Worm (Caenorhabditis elegans) whole organism, L1 larva: Measurements from ENCODE around the gene athp-2.

Experiments
- C04F5.9 ChIP-seq: sonication (generic microtip); optimal IDR thresholded peaks from 2 replicates; lab custom pipeline; 2016; ENCODE audit warnings: missing genetic modification characterization, missing compliant biosample characterization
- alr-1 ChIP-seq: fragments of 200-800 bp; sonication (Bioruptor generic); optimal IDR thresholded peaks from 2 replicates; lab custom pipeline; 2018; ENCODE audit warnings: borderline replicate concordance, mild to moderate bottlenecking, missing genetic modification characterization, missing compliant biosample characterization
- blmp-1 ChIP-seq: fragments of 150-350 bp; optimal IDR thresholded peaks from 2 replicates; lab custom pipeline; 2014; ENCODE audit warnings: missing biosample characterization, missing genetic modification characterization
- ceh-63 ChIP-seq: fragments of 200-800 bp; sonication (Bioruptor generic); optimal IDR thresholded peaks from 2 replicates; lab custom pipeline; 2018; ENCODE audit warnings: mild to moderate bottlenecking, missing genetic modification characterization, missing compliant biosample characterization
- ces-1 ChIP-seq: fragments of 150-350 bp; optimal IDR thresholded peaks from 2 replicates; lab custom pipeline; 2014; ENCODE audit warnings: missing biosample characterization, missing genetic modification reagents, missing genetic modification characterization
- efl-1 ChIP-seq, 4 experiments: fragments of 150-350 bp; optimal IDR thresholded peaks in 3 of 4; peaks in 1 of 4; 1 replicate in 1 of 4; 2 replicates in 3 of 4; lab custom pipeline; 2014; ENCODE audit warnings: missing biosample characterization in 2 of 4, missing genetic modification characterization in 2 of 4, missing genetic modification reagents in 2 of 4
- egl-13 ChIP-seq: sonication (generic microtip); optimal IDR thresholded peaks from 2 replicates; lab custom pipeline; 2016; ENCODE audit warnings: missing genotype, missing genetic modification reagents, missing genetic modification characterization, missing compliant biosample characterization
- elt-2 ChIP-seq: sonication (generic microtip); optimal IDR thresholded peaks from 2 replicates; lab custom pipeline; 2016; ENCODE audit warnings: missing genetic modification characterization, mild to moderate bottlenecking, inconsistent platforms, missing compliant biosample characterization, missing genetic modification reagents
- fkh-10 ChIP-seq: sonication (generic microtip); optimal IDR thresholded peaks from 2 replicates; lab custom pipeline; 2017; ENCODE audit warnings: missing biosample characterization, missing genetic modification reagents, missing genetic modification characterization
- fkh-4 ChIP-seq: sonication (generic microtip); optimal IDR thresholded peaks from 2 replicates; lab custom pipeline; 2016; ENCODE audit warnings: missing compliant biosample characterization, missing genetic modification characterization, borderline replicate concordance
- grh-1 ChIP-seq: fragments of 200-800 bp; sonication (Bioruptor generic); IDR thresholded peaks from 2 replicates; pipeline ENCODE4 v1.3.6; 2022; ENCODE audit warnings: missing genetic modification reagents, missing genetic modification characterization, missing compliant biosample characterization
- lin-13 ChIP-seq: fragments of 150-350 bp; optimal IDR thresholded peaks from 2 replicates; lab custom pipeline; 2014; ENCODE audit warnings: missing biosample characterization, missing genetic modification reagents, missing genetic modification characterization
- lin-14 ChIP-seq: fragments of 200-800 bp; sonication (Bioruptor generic); optimal IDR thresholded peaks from 2 replicates; lab custom pipeline; 2018; ENCODE audit warnings: mild to moderate bottlenecking, missing genetic modification characterization, moderate library complexity, missing compliant biosample characterization
- lin-39 ChIP-seq: fragments of 150-350 bp; optimal IDR thresholded peaks from 2 replicates; lab custom pipeline; 2014; ENCODE audit warnings: missing biosample characterization, missing genetic modification reagents, missing genetic modification characterization
- lir-3 ChIP-seq: sonication (generic microtip); optimal IDR thresholded peaks from 2 replicates; lab custom pipeline; 2016; ENCODE audit warnings: mild to moderate bottlenecking, missing genetic modification characterization, moderate library complexity, missing compliant biosample characterization; ENCODE audit not compliant: poor library complexity
- lsy-2 ChIP-seq, 2 experiments: fragments of 150-350 bp; optimal IDR thresholded peaks; 2 replicates each; lab custom pipeline; 2014; ENCODE audit warnings: missing biosample characterization in 2 of 2, missing genetic modification characterization in 2 of 2
- mab-9 ChIP-seq: fragments of 200-800 bp; sonication (Bioruptor generic); IDR thresholded peaks from 2 replicates; pipeline ENCODE4 v1.3.6; 2022; ENCODE audit warnings: missing genetic modification reagents, missing genetic modification characterization, missing compliant biosample characterization
- mep-1 ChIP-seq: fragments of 150-350 bp; optimal IDR thresholded peaks from 2 replicates; lab custom pipeline; 2014; ENCODE audit warnings: missing biosample characterization, missing genetic modification characterization
- nhr-11 ChIP-seq: fragments of 150-350 bp; optimal IDR thresholded peaks from 2 replicates; lab custom pipeline; 2014; ENCODE audit warnings: missing biosample characterization, missing genetic modification characterization
- nhr-12 ChIP-seq: sonication (generic microtip); optimal IDR thresholded peaks from 2 replicates; lab custom pipeline; 2017; ENCODE audit warnings: missing biosample characterization, missing genetic modification characterization
- nhr-237 ChIP-seq: fragments of 150-350 bp; optimal IDR thresholded peaks from 2 replicates; lab custom pipeline; 2014; ENCODE audit warnings: missing biosample characterization, missing genetic modification characterization
- nhr-28 ChIP-seq: fragments of 150-350 bp; optimal IDR thresholded peaks from 2 replicates; lab custom pipeline; 2014; ENCODE audit warnings: missing biosample characterization, missing genetic modification characterization
- nhr-47 ChIP-seq: sonication (generic microtip); optimal IDR thresholded peaks from 2 replicates; lab custom pipeline; 2016; ENCODE audit warnings: mild to moderate bottlenecking, missing genetic modification characterization, moderate library complexity, missing compliant biosample characterization
- nhr-71 ChIP-seq: sonication (generic microtip); optimal IDR thresholded peaks from 2 replicates; lab custom pipeline; 2016; ENCODE audit warnings: mild to moderate bottlenecking, missing genetic modification characterization, moderate library complexity, missing compliant biosample characterization
- nhr-84 ChIP-seq: sonication (generic microtip); optimal IDR thresholded peaks from 2 replicates; lab custom pipeline; 2017; ENCODE audit warnings: missing biosample characterization, missing genetic modification characterization
- nhr-85 ChIP-seq: sonication (generic microtip); peaks from one replicate; lab custom pipeline; 2016; ENCODE audit warnings: missing genetic modification characterization, inconsistent platforms, missing compliant biosample characterization
- pqm-1 ChIP-seq: sonication (generic microtip); optimal IDR thresholded peaks from 3 replicates; lab custom pipeline; 2017; ENCODE audit warnings: missing biosample characterization, missing genetic modification characterization
- skn-1 ChIP-seq: fragments of 150-350 bp; optimal IDR thresholded peaks from 2 replicates; lab custom pipeline; 2014; ENCODE audit warnings: missing biosample characterization, missing genetic modification characterization
- snu-23 ChIP-seq: sonication (generic microtip); optimal IDR thresholded peaks from 2 replicates; lab custom pipeline; 2016; ENCODE audit warnings: missing genetic modification characterization, missing compliant biosample characterization
- sox-4 ChIP-seq: sonication (generic microtip); optimal IDR thresholded peaks from 2 replicates; lab custom pipeline; 2016; ENCODE audit warnings: missing genetic modification characterization, missing compliant biosample characterization
- sptf-1 ChIP-seq: fragments of 150-350 bp; optimal IDR thresholded peaks from 2 replicates; lab custom pipeline; 2014; ENCODE audit warnings: missing biosample characterization, missing genetic modification characterization
- tbx-2 ChIP-seq: sonication (generic microtip); optimal IDR thresholded peaks from 2 replicates; lab custom pipeline; 2016; ENCODE audit warnings: missing genetic modification characterization, missing compliant biosample characterization
- unc-130 ChIP-seq: fragments of 150-350 bp; optimal IDR thresholded peaks from 2 replicates; lab custom pipeline; 2017; ENCODE audit warnings: missing biosample characterization, missing genetic modification characterization, inconsistent platforms
- unc-30 ChIP-seq: sonication (generic microtip); optimal IDR thresholded peaks from 2 replicates; lab custom pipeline; 2017; ENCODE audit warnings: missing biosample characterization, missing genetic modification characterization
- vab-15 ChIP-seq: sonication (generic microtip); optimal IDR thresholded peaks from 2 replicates; lab custom pipeline; 2017; ENCODE audit warnings: missing genotype, mild to moderate bottlenecking, missing genetic modification characterization, missing compliant biosample characterization
- xbp-1 ChIP-seq: sonication (generic microtip); optimal IDR thresholded peaks from 2 replicates; lab custom pipeline; 2016; ENCODE audit warnings: missing genetic modification characterization, missing compliant biosample characterization
- zag-1 ChIP-seq: fragments of 150-350 bp; optimal IDR thresholded peaks from 2 replicates; lab custom pipeline; 2014; ENCODE audit warnings: missing biosample characterization, missing genetic modification characterization

The athp-2 gene

ce11 chrII:4339882-4340281, at the start of gene athp-2:
Gene athp-2 (plus strand): TSS chrII:4340182.
- TF ChIP-seq tbx-2 (tag; lab: Kevin White, UChicago): no peak

- TF ChIP-seq lin-14 (GFP tag; lab: Kevin White, UChicago) (peak; percentile 68), egl-13 (no peak), fkh-10 (GFP tag; lab: Kevin White, UChicago) (peak; percentile 65), ces-1 (peak; percentile 16), unc-30 (tag; lab: Kevin White, UChicago) (no peak)
Observed at ce11 chrII:4291799-4292198, 48.2 kb upstream of the athp-2 start.

- TF ChIP-seq efl-1 (optimal IDR thresholded peaks at IDR 0.05; lab: Kevin White, UChicago): no peak
- TF ChIP-seq efl-1 (GFP tag; optimal IDR thresholded peaks at IDR 0.05 in 1 of 2; lab: Kevin White, UChicago): peak in 1 of 2 experiments; percentile 77
- TF ChIP-seq lin-14 (GFP tag; lab: Kevin White, UChicago): peak; percentile 18
- TF ChIP-seq nhr-84 (tag; lab: Kevin White, UChicago): no peak
- TF ChIP-seq fkh-4 (tag; lab: Kevin White, UChicago): no peak
- no peak for TF ChIP-seq alr-1 (tag; lab: Kevin White, UChicago)
- no peak for TF ChIP-seq pqm-1 (tag; lab: Kevin White, UChicago)
- no peak for TF ChIP-seq sptf-1 (tag; lab: Kevin White, UChicago)
- peak in 1 of 2 experiments; percentile 0 for TF ChIP-seq lsy-2 (tag; optimal IDR thresholded peaks at IDR 0.05; lab: Kevin White, UChicago)
Observed at ce11 chrII:4293027-4293522, 46.9 kb upstream of the athp-2 start.

- TF ChIP-seq blmp-1 (tag; lab: Kevin White, UChicago): peak; percentile 24
- TF ChIP-seq unc-30 (tag; lab: Kevin White, UChicago): no peak
- TF ChIP-seq lin-14 (GFP tag; lab: Kevin White, UChicago): peak; percentile 20
- no peak for TF ChIP-seq efl-1 (optimal IDR thresholded peaks at IDR 0.05; lab: Kevin White, UChicago)
- peak in 1 of 2 experiments; percentile 80 for TF ChIP-seq efl-1 (GFP tag; optimal IDR thresholded peaks at IDR 0.05 in 1 of 2; lab: Kevin White, UChicago)
- TF ChIP-seq C04F5.9: no peak
- no peak for TF ChIP-seq elt-2 (tag; lab: Kevin White, UChicago)
- TF ChIP-seq grh-1: no peak
Observed at ce11 chrII:4294189-4294588, 45.8 kb upstream of the athp-2 start.

ce11 chrII:4294801-4295200, 45.2 kb upstream of the athp-2 start, which contains the start of gene rml-4:
Gene rml-4 (plus strand): TSS chrII:4295101.
- TF ChIP-seq vab-15 (tag; lab: Kevin White, UChicago) (no peak), efl-1 (optimal IDR thresholded peaks at IDR 0.05; lab: Kevin White, UChicago) (no peak), efl-1 (GFP tag; optimal IDR thresholded peaks at IDR 0.05 in 1 of 2; lab: Kevin White, UChicago) (peak in 1 of 2 experiments; percentile 71), lin-14 (GFP tag; lab: Kevin White, UChicago) (no peak)

- TF ChIP-seq nhr-71 (tag; lab: Kevin White, UChicago): no peak
- no peak for TF ChIP-seq lin-13 (GFP tag; lab: Kevin White, UChicago)
- TF ChIP-seq fkh-10 (GFP tag; lab: Kevin White, UChicago): no peak
- no peak for TF ChIP-seq C04F5.9
- no peak for TF ChIP-seq nhr-237
- TF ChIP-seq elt-2 (tag; lab: Kevin White, UChicago): peak; percentile 63
- TF ChIP-seq, all 84 proteins: peak for 1
Observed at ce11 chrII:4297259-4297658, 42.7 kb upstream of the athp-2 start.

- TF ChIP-seq nhr-11: peak; percentile 85
- no peak for TF ChIP-seq alr-1 (tag; lab: Kevin White, UChicago)
- peak; percentile 25 for TF ChIP-seq nhr-12 (tag; lab: Kevin White, UChicago)
- TF ChIP-seq nhr-71 (tag; lab: Kevin White, UChicago): peak; percentile 98
- TF ChIP-seq ceh-63 (GFP tag; lab: Kevin White, UChicago): peak; percentile 85
- TF ChIP-seq skn-1 (tag; lab: Kevin White, UChicago): peak; percentile 95
- TF ChIP-seq xbp-1 (tag; lab: Kevin White, UChicago): peak; percentile 98
- TF ChIP-seq unc-30 (tag; lab: Kevin White, UChicago): no peak
- peak; percentile 98 for TF ChIP-seq mab-9 (GFP tag; lab: Robert Waterston, UW)
- TF ChIP-seq zag-1 (tag; lab: Kevin White, UChicago): peak; percentile 92
- TF ChIP-seq sox-4 (tag; lab: Kevin White, UChicago): peak; percentile 95
- TF ChIP-seq nhr-85: peak; percentile 99
- TF ChIP-seq unc-130 (tag; lab: Kevin White, UChicago): peak; percentile 92
- TF ChIP-seq lin-39 (tag; lab: Kevin White, UChicago): peak; percentile 92
- peak; percentile 98 for TF ChIP-seq tbx-2 (tag; lab: Kevin White, UChicago)
- TF ChIP-seq C04F5.9: peak; percentile 97
- peak; percentile 99 for TF ChIP-seq snu-23 (GFP tag; lab: Kevin White, UChicago)
- TF ChIP-seq nhr-237: peak; percentile 85
- TF ChIP-seq lir-3: peak; percentile 98
- TF ChIP-seq nhr-28 (tag; lab: Kevin White, UChicago): peak; percentile 28
- peak; percentile 98 for TF ChIP-seq nhr-47 (tag; lab: Kevin White, UChicago)
- TF ChIP-seq mep-1: peak; percentile 93
- TF ChIP-seq elt-2 (tag; lab: Kevin White, UChicago): peak; percentile 99
Observed at ce11 chrII:4299227-4299703, 40.7 kb upstream of the athp-2 start, which contains the start of gene sco-1. Gene sco-1 (plus strand): TSS chrII:4299653.
